Worm (Caenorhabditis elegans): ENCODE measurements around the gene Y25C1A.14.
A peak's percentile ranks its signal among the peaks of the same experiment; 100 is the strongest.

The Y25C1A.14 gene

DNA sequence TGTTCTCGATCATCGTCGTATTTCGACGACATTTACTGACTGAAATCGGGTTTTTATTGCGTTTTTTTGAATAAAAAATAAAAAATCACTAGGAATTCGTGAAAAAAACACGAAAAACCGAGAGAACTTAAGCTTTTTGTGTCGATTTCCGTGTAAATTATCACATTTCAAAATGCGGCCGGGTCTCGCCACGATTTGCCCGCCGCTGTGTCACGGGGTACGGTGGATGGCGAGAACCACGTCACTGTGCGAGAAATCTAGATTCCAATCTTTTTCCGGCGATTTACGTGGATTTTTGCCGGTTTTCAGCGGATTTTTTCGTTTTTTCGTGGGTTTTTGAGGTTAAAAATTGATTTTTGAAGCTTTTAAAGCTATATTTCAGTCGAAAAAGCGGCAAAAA lies 19.8 kb downstream of the Y25C1A.14 start, which contains the start of gene Y25C1A.8 (continued):
- peak; percentile 82 for TF ChIP-seq sem-4 (tag; optimal IDR thresholded peaks at IDR 0.05)
- peak; percentile 41 for TF ChIP-seq zag-1 (tag; optimal IDR thresholded peaks at IDR 0.05)
- peak in 1 of 2 experiments; percentile 76 for TF ChIP-seq mdl-1 (tag; optimal IDR thresholded peaks at IDR 0.05)
- TF ChIP-seq ama-1 (optimal IDR thresholded peaks at IDR 0.05) = peak; percentile 59
- TF ChIP-seq R02D3.7 (tag; optimal IDR thresholded peaks at IDR 0.05) = peak; percentile 59
- TF ChIP-seq lin-39 (tag; optimal IDR thresholded peaks at IDR 0.05) = no peak
- peak; percentile 71 for TF ChIP-seq nhr-6 (tag; optimal IDR thresholded peaks at IDR 0.05)
- peak; percentile 59 for TF ChIP-seq ceh-82 (tag; optimal IDR thresholded peaks at IDR 0.05)
- no peak for TF ChIP-seq skn-1 (tag; optimal IDR thresholded peaks at IDR 0.05)
- no peak for TF ChIP-seq blmp-1 (tag; optimal IDR thresholded peaks at IDR 0.05; ENCODE audit: insufficient read depth)
- TF ChIP-seq ztf-1 (GFP tag; conservative IDR thresholded peaks at IDR 0.05) = no peak
- TF ChIP-seq nhr-12 (tag; optimal IDR thresholded peaks at IDR 0.05) = no peak
- peak; percentile 18 for TF ChIP-seq nhr-237 (tag; optimal IDR thresholded peaks at IDR 0.05)
- TF ChIP-seq F13H6.1 (tag; optimal IDR thresholded peaks at IDR 0.05) = peak; percentile 90
- peak; percentile 50 for TF ChIP-seq ceh-16 (tag; optimal IDR thresholded peaks at IDR 0.05)

DNA sequence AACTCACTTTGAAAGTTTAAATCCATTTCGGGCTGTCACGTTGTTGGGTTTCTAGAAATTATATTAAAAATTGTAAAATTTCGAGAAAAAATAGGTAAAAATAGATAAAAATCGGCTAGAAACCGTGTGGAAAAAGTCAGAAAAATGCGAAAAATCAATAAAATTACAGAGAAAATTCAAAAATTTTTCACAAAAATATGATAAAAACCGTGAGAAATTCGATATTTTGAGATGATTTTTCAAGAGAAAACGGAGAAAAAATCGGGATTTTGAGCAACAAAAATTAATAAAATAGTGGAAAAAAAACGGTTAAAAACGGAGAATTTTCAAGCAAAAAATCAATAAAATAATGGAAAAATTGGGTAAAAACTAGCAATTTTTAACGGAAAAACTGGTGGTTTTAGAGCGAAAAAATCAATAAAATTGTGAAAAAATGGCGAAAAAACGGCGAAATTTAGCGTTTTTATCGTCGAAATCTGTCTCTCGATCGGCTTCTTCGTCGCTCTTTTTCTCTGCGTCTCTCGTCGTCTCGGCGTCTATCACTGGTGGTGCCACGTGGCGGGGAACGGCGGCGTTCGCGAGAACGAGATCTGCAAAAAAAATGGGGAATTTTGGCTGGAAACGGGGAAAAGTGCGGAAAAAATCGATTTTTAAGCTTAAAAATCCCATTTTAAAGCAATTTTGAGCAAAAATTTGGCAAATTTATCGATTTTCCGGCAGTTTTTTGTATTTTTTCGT lies 25.6 kb downstream of the Y25C1A.14 start, which contains the start of gene Y25C1A.7:
Gene Y25C1A.7 (minus strand): TSS at position 51 of the 738 bp plus-strand sequence.
- TF ChIP-seq crh-2 (tag; optimal IDR thresholded peaks at IDR 0.05) (peak; percentile 60), elt-3 (tag; optimal IDR thresholded peaks at IDR 0.05) (no peak)

DNA sequence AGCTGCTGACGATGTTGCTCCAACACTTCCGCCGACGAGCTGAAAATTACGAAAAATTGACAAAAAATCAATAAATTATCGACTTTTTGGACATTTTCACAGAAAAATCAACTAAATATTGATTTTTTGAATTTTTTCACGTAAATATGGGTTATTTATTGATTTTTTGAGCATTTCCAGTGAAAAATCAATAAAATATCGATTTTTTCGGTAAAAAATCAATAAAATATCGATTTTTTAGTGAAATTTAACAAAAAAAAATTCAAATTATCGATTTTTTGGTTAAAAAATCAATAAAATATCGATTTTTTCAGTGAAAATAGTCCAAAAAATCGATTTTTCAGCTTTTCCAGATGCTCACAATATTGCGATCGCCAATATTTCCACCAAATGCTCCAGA lies 26.6 kb downstream of the Y25C1A.14 start:
- TF ChIP-seq C34F6.9 (tag; optimal IDR thresholded peaks at IDR 0.05) (no peak), unc-62 (GFP tag; optimal IDR thresholded peaks at IDR 0.05) (no peak), mbf-1 (tag; optimal IDR thresholded peaks at IDR 0.05) (no peak), egl-27 (tag; optimal IDR thresholded peaks at IDR 0.05) (no peak), nhr-25 (tag; optimal IDR thresholded peaks at IDR 0.05) (no peak), zag-1 (tag; optimal IDR thresholded peaks at IDR 0.05) (no peak), sem-4 (tag; optimal IDR thresholded peaks at IDR 0.05) (no peak), elt-3 (tag; optimal IDR thresholded peaks at IDR 0.05) (no peak), mab-5 (tag; optimal IDR thresholded peaks at IDR 0.05) (no peak), nhr-237 (tag; optimal IDR thresholded peaks at IDR 0.05) (no peak), nhr-10 (tag; optimal IDR thresholded peaks at IDR 0.05) (no peak), dmd-4 (tag; optimal IDR thresholded peaks at IDR 0.05) (no peak), nhr-77 (tag; optimal IDR thresholded peaks at IDR 0.05) (no peak)

DNA sequence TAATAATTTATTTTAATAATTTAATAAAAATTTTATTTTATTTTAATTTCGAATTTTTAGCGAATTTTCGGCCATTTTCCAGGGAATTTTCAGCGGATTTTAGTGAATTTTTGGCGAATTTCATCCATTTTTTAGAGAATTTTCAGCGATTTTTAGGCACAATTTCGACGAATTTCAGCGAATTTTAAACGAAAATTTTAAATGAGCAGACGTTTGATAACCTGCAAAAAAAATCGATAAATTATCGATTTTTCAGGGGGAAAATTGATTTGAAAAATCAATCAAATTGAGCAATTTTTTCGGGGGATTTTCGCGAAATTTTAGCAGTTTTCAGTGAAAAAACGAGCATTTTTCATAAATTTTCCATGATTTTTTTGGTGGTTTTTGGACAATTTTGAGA lies 28.1 kb downstream of the Y25C1A.14 start:
- no peak for TF ChIP-seq sem-4 (tag; optimal IDR thresholded peaks at IDR 0.05)
- no peak for TF ChIP-seq C34F6.9 (tag; optimal IDR thresholded peaks at IDR 0.05)
- TF ChIP-seq dmd-4 (tag; optimal IDR thresholded peaks at IDR 0.05) = no peak
- TF ChIP-seq ztf-4 (tag; optimal IDR thresholded peaks at IDR 0.05) = no peak
- TF ChIP-seq sma-3 (GFP tag; optimal IDR thresholded peaks at IDR 0.05) = no peak
- TF ChIP-seq ZK546.5 (tag; optimal IDR thresholded peaks at IDR 0.05) = no peak
- no peak for TF ChIP-seq nhr-129 (tag; optimal IDR thresholded peaks at IDR 0.05)

DNA sequence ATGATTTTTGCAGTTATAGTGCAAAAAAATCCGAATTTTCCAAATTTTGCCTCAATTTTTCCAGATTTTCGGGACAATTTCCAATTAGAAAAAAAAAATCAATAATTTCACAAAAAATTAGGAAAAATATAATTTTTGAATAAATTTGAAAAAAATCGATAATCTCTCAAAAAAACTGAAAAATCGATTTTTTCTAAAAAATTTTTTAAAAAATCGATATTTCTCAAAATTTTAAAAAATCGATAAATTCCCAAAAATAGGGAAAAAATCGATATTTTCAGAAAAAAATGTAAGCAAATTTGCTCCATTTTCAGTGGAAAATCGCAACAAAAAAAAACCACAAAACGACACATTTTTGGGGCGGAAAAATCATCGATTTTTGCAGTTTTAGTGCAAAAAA lies 28.9 kb downstream of the Y25C1A.14 start:
- TF ChIP-seq nhr-12 (tag; optimal IDR thresholded peaks at IDR 0.05) (no peak), mdl-1 (tag; optimal IDR thresholded peaks at IDR 0.05) (no peak), nhr-237 (tag; optimal IDR thresholded peaks at IDR 0.05) (no peak), ama-1 (optimal IDR thresholded peaks at IDR 0.05) (no peak), sma-3 (GFP tag; optimal IDR thresholded peaks at IDR 0.05) (no peak), ztf-1 (GFP tag; conservative IDR thresholded peaks at IDR 0.05) (no peak), R02D3.7 (tag; optimal IDR thresholded peaks at IDR 0.05) (no peak), mbf-1 (tag; optimal IDR thresholded peaks at IDR 0.05) (no peak), nhr-6 (tag; optimal IDR thresholded peaks at IDR 0.05) (no peak), nhr-10 (tag; optimal IDR thresholded peaks at IDR 0.05) (no peak), lin-39 (tag; optimal IDR thresholded peaks at IDR 0.05) (no peak), gmeb-1 (tag; optimal IDR thresholded peaks at IDR 0.05) (no peak), skn-1 (tag; optimal IDR thresholded peaks at IDR 0.05) (no peak), snpc-4 (tag; optimal IDR thresholded peaks at IDR 0.05) (no peak), lin-13 (GFP tag; optimal IDR thresholded peaks at IDR 0.05) (no peak), Y55F3AM.14 (GFP tag; optimal IDR thresholded peaks at IDR 0.05) (no peak), mab-5 (tag; optimal IDR thresholded peaks at IDR 0.05) (no peak), nhr-129 (tag; optimal IDR thresholded peaks at IDR 0.05) (no peak)
